Worm (Caenorhabditis elegans): ENCODE measurements around the gene R04F11.5.

Gene R04F11.5

DNA sequence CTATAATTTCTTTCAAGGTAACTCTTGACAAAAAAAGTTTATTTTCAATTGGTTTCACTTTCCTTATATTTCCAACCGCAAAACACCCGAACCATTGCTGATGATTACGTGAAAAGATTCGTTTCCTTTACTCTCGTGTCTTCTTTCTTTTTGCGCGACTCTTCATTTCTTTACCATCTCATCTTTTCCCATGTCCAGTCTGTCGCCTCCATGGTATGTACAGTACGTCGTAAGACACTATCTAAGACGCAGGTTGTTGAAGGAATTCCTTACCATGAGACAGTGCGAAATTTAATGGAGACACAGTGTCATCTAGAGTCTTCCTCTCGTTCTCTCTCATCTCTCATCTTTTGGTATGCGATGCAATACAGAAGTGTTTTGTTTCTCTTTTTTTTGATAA lies 17.7 kb downstream of the R04F11.5 start (continued):
- TF ChIP-seq pax-3 (tag; optimal IDR thresholded peaks at IDR 0.05) (no peak), tbx-2 (tag; optimal IDR thresholded peaks at IDR 0.05) (peak; percentile 49), pqm-1 (tag; optimal IDR thresholded peaks at IDR 0.05) (no peak), blmp-1 (tag; optimal IDR thresholded peaks at IDR 0.05) (peak; percentile 97), unc-98 (GFP tag; IDR thresholded peaks at IDR 0.05) (no peak), ceh-8 (GFP tag; optimal IDR thresholded peaks at IDR 0.05) (no peak), nhr-90 (tag; optimal IDR thresholded peaks at IDR 0.05; ENCODE audit: poor library complexity) (peak; percentile 77), ceh-82 (tag; optimal IDR thresholded peaks at IDR 0.05) (peak; percentile 5 to 28 (median 19)), nhr-12 (tag; optimal IDR thresholded peaks at IDR 0.05) (no peak), mep-1 (tag; optimal IDR thresholded peaks at IDR 0.05) (peak; percentile 73), egl-13 (tag; optimal IDR thresholded peaks at IDR 0.05) (no peak), rnt-1 (tag; optimal IDR thresholded peaks at IDR 0.05) (no peak), fkh-10 (GFP tag; optimal IDR thresholded peaks at IDR 0.05) (no peak), sptf-1 (tag; optimal IDR thresholded peaks at IDR 0.05) (no peak), lin-35 (GFP tag; optimal IDR thresholded peaks at IDR 0.05) (peak; percentile 16 to 85), unc-30 (tag; optimal IDR thresholded peaks at IDR 0.05) (no peak), nhr-85 (tag) (peak; percentile 96), irx-1 (tag; optimal IDR thresholded peaks at IDR 0.05) (peak; percentile 49), vab-15 (tag; optimal IDR thresholded peaks at IDR 0.05) (no peak), efl-1 (optimal IDR thresholded peaks at IDR 0.05) (peak; percentile 58 to 72), efl-1 (GFP tag; optimal IDR thresholded peaks at IDR 0.05 in 1 of 2) (peak; percentile 3 to 91), nhr-28 (tag; optimal IDR thresholded peaks at IDR 0.05) (no peak), nhr-237 (tag; optimal IDR thresholded peaks at IDR 0.05) (no peak), aha-1 (tag; optimal IDR thresholded peaks at IDR 0.05) (no peak), lir-3 (tag; optimal IDR thresholded peaks at IDR 0.05; ENCODE audit: poor library complexity) (peak; percentile 43), lin-14 (GFP tag; optimal IDR thresholded peaks at IDR 0.05) (peak; percentile 84), C16A3.4 (tag; optimal IDR thresholded peaks at IDR 0.05) (peak; percentile 76), nhr-20 (tag; optimal IDR thresholded peaks at IDR 0.05) (peak; percentile 81), dsc-1 (tag; optimal IDR thresholded peaks at IDR 0.05) (no peak), dpl-1 (GFP tag; optimal IDR thresholded peaks at IDR 0.05) (peak; percentile 10 to 57 (median 16)), unc-62 (GFP tag; optimal IDR thresholded peaks at IDR 0.05) (no peak)

DNA sequence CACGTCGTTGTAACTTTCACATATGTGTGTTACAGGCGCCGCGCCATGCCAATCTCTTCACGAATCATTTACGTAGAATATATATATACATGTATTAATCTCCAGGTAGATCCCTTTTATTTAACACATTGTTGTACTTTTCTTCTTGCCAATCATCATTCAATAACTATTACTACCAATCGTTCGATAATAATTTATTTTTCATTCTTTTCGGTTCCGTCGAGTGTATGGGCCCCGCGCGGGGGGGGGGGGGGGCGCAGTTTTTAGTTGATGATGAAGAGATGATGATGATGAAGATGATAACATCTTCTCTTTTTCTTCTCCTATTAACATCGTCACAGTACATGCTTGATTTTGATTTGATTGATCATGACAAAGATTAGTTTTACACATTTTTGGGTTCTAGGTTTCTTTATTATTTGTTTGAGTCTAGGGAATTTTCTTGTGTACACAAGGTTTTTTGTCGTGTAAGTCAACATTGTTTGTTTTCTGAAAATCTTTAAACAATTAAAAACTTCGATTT lies 18.5 kb downstream of the R04F11.5 start:
- TF ChIP-seq nhr-71 (tag; optimal IDR thresholded peaks at IDR 0.05) (peak; percentile 15), elt-3 (tag; optimal IDR thresholded peaks at IDR 0.05) (peak in 2 of 6 experiments; percentile 6 to 23), nhr-19 (GFP tag; conservative IDR thresholded peaks at IDR 0.05) (0 out of 2 replicates have a peak, but pooled peaks have one; percentile 7), blmp-1 (tag; optimal IDR thresholded peaks at IDR 0.05) (peak; percentile 53), C04F5.9 (tag; optimal IDR thresholded peaks at IDR 0.05) (no peak), ceh-8 (GFP tag; optimal IDR thresholded peaks at IDR 0.05) (no peak), hlh-4 (tag; optimal IDR thresholded peaks at IDR 0.05) (no peak), nhr-85 (tag) (peak; percentile 90), efl-1 (optimal IDR thresholded peaks at IDR 0.05) (no peak), efl-1 (GFP tag; optimal IDR thresholded peaks at IDR 0.05 in 1 of 2) (peak in 1 of 2 experiments; percentile 36), nhr-20 (tag; optimal IDR thresholded peaks at IDR 0.05) (peak; percentile 46), lin-14 (GFP tag; optimal IDR thresholded peaks at IDR 0.05) (peak; percentile 35)

DNA sequence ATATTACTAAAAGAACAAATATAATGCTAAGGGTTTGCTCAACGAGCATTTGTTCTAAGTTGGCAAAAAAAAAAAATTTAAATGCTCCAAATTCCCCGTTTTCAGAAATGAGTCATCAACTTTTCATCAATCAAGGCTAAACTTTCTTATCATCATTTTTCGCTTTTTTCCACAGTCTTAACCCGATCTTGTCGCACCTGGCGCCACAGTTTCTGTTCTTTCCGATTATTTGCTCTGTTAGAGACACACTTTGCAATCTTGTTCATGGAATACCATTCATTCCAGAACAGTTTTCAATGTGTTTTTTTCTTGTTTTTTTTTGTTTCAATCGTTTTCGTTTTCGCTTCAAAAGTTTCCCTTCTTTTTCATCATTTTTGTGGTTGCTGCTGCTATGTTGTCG lies 19.6 kb downstream of the R04F11.5 start:
- TF ChIP-seq pag-3 (tag; optimal IDR thresholded peaks at IDR 0.05; ENCODE audit: borderline replicate concordance, insufficient read depth) (no peak), alr-1 (tag; optimal IDR thresholded peaks at IDR 0.05; ENCODE audit: borderline replicate concordance) (no peak), zag-1 (tag; optimal IDR thresholded peaks at IDR 0.05) (no peak), efl-1 (optimal IDR thresholded peaks at IDR 0.05) (no peak), efl-1 (GFP tag; optimal IDR thresholded peaks at IDR 0.05 in 1 of 2) (peak in 1 of 2 experiments; percentile 54), blmp-1 (tag; optimal IDR thresholded peaks at IDR 0.05) (peak; percentile 43), elt-2 (tag; optimal IDR thresholded peaks at IDR 0.05) (peak; percentile 27)
